Fruit fly (Drosophila melanogaster): ENCODE measurements around the gene CG13409.
A peak's percentile ranks its signal among the peaks of the same experiment; 100 is the strongest.

Gene CG13409

dm6 chr3R:22023041-22023626 lies 8.6 kb downstream of the CG13409 start, which contains the start of the genes Mitofilin and mRpL35:
Gene Mitofilin, minus strand, starts transcription at chr3R:22023335.
Gene mRpL35, plus strand, starts transcription at chr3R:22023527.
- TF ChIP-seq vri (GFP tag; optimal IDR thresholded peaks at IDR 0.05) (peak; percentile 57), Eip75B (GFP tag; optimal IDR thresholded peaks at IDR 0.05) (peak; percentile 47), Sox102F (GFP tag; optimal IDR thresholded peaks at IDR 0.05) (no peak), Lpt (GFP tag; optimal IDR thresholded peaks at IDR 0.05) (no peak), OdsH (GFP tag; optimal IDR thresholded peaks at IDR 0.05) (peak; percentile 50), CG1621 (tag; optimal IDR thresholded peaks at IDR 0.05) (no peak), CG4318 (GFP tag; optimal IDR thresholded peaks at IDR 0.05) (no peak), CG11902 (GFP tag; optimal IDR thresholded peaks at IDR 0.05) (peak; percentile 13), Ets21C (GFP tag; optimal IDR thresholded peaks at IDR 0.05) (peak; percentile 6), CG8319 (GFP tag; optimal IDR thresholded peaks at IDR 0.05) (no peak), fd59A (GFP tag; optimal IDR thresholded peaks at IDR 0.05) (no peak), CG6163 (GFP tag; IDR thresholded peaks at IDR 0.05) (peak; percentile 28; the same call in 1 of the 3 replicates), CG3919 (GFP tag; optimal IDR thresholded peaks at IDR 0.05) (peak; percentile 37), dsx (GFP tag; optimal IDR thresholded peaks at IDR 0.05; ENCODE audit: poor library complexity, severe bottlenecking) (no peak), Ets96B (tag; optimal IDR thresholded peaks at IDR 0.05) (peak; percentile 23), CG11294 (GFP tag; IDR thresholded peaks at IDR 0.05) (no peak; the same call in 1 of the 2 replicates), Eip78C (GFP tag) (peak; percentile 69), fd85E (GFP tag; optimal IDR thresholded peaks at IDR 0.05) (no peak), pdm3 (GFP tag; optimal IDR thresholded peaks at IDR 0.05) (no peak), dac (GFP tag; optimal IDR thresholded peaks at IDR 0.05) (peak; percentile 3), achi (GFP tag; optimal IDR thresholded peaks at IDR 0.05) (peak; percentile 38), Met (GFP tag; optimal IDR thresholded peaks at IDR 0.05) (no peak), esn (GFP tag; optimal IDR thresholded peaks at IDR 0.05) (peak; percentile 63), CG6792 (GFP tag; optimal IDR thresholded peaks at IDR 0.05) (peak; percentile 2), CG9139 (GFP tag; optimal IDR thresholded peaks at IDR 0.05) (no peak), CG10631 (GFP tag; optimal IDR thresholded peaks at IDR 0.05) (peak; percentile 70), Eip93F (GFP tag; optimal IDR thresholded peaks at IDR 0.05) (no peak), CG10669 (GFP tag; optimal IDR thresholded peaks at IDR 0.05) (no peak), Sox15 (GFP tag; optimal IDR thresholded peaks at IDR 0.05) (peak; percentile 51), CG6808 (GFP tag; optimal IDR thresholded peaks at IDR 0.05) (peak; percentile 20), Hr38 (GFP tag; optimal IDR thresholded peaks at IDR 0.05) (no peak), CG6276 (GFP tag; optimal IDR thresholded peaks at IDR 0.05) (no peak), CG3032 (tag; optimal IDR thresholded peaks at IDR 0.05) (peak; percentile 49), CG6854 (GFP tag; optimal IDR thresholded peaks at IDR 0.05) (no peak), CG31627 (GFP tag; optimal IDR thresholded peaks at IDR 0.05) (peak; percentile 68), CG32006 (GFP tag; optimal IDR thresholded peaks at IDR 0.05) (no peak), CG8119 (GFP tag; IDR thresholded peaks at IDR 0.05) (no peak), acj6 (GFP tag; optimal IDR thresholded peaks at IDR 0.05) (peak; percentile 38), svp (GFP tag) (peak; percentile 92), Hr39 (GFP tag; optimal IDR thresholded peaks at IDR 0.05) (peak; percentile 66), Sox14 (GFP tag; optimal IDR thresholded peaks at IDR 0.05) (peak; percentile 36), Blimp-1 (GFP tag; optimal IDR thresholded peaks at IDR 0.05) (no peak), lz (GFP tag; optimal IDR thresholded peaks at IDR 0.05) (peak; percentile 53), salr (GFP tag; optimal IDR thresholded peaks at IDR 0.05) (no peak), CG16779 (tag; optimal IDR thresholded peaks at IDR 0.05) (no peak), topi (GFP tag; optimal IDR thresholded peaks at IDR 0.05) (peak; percentile 39), spab (GFP tag; optimal IDR thresholded peaks at IDR 0.05) (no peak), fkh (GFP tag; optimal IDR thresholded peaks at IDR 0.05) (no peak), Gug (GFP tag; IDR thresholded peaks at IDR 0.05) (no peak), ss (GFP tag; optimal IDR thresholded peaks at IDR 0.05) (peak in 1 of 2 experiments; percentile 15), CG7368 (GFP tag; optimal IDR thresholded peaks at IDR 0.05) (no peak)

All from whole organism, prepupa.